Worm (Caenorhabditis elegans) whole organism, mixed stage, embryonic: ENCODE data around the gene nfi-1.

ENCODE experiments used
- M03D4.4 ChIP-seq: sonication (generic microtip); optimal IDR thresholded peaks from 2 replicates; lab custom pipeline; 2017; ENCODE audit warnings: mild to moderate bottlenecking, missing genetic modification characterization, missing compliant biosample characterization
- bed-3 ChIP-seq: fragments of 200-800 bp; sonication (Bioruptor generic); optimal IDR thresholded peaks from 3 replicates; lab custom pipeline; 2018; ENCODE audit warnings: mild to moderate bottlenecking, missing genetic modification characterization, moderate library complexity, missing compliant biosample characterization
- blmp-1 ChIP-seq: fragments of 150-350 bp; optimal IDR thresholded peaks from 2 replicates; lab custom pipeline; 2014; ENCODE audit warnings: missing biosample characterization, missing genetic modification characterization
- ceh-39 ChIP-seq: fragments of 150-350 bp; optimal IDR thresholded peaks from 2 replicates; lab custom pipeline; 2014; ENCODE audit warnings: missing biosample characterization, missing genetic modification characterization
- ces-1 ChIP-seq: fragments of 150-350 bp; optimal IDR thresholded peaks from 2 replicates; lab custom pipeline; 2014; ENCODE audit warnings: missing biosample characterization, missing genetic modification reagents, missing genetic modification characterization
- cnd-1 ChIP-seq: fragments of 200-800 bp; sonication (Bioruptor generic); optimal IDR thresholded peaks from 2 replicates; lab custom pipeline; 2018; ENCODE audit warnings: mild to moderate bottlenecking, missing genetic modification characterization, missing compliant biosample characterization
- drap-1 ChIP-seq: fragments of 200-800 bp; sonication (Bioruptor generic); optimal IDR thresholded peaks from 3 replicates; lab custom pipeline; 2018; ENCODE audit warnings: mild to moderate bottlenecking, missing genetic modification characterization, missing compliant biosample characterization
- elt-1 ChIP-seq: sonication (generic microtip); optimal IDR thresholded peaks from 2 replicates; lab custom pipeline; 2017; ENCODE audit warnings: missing genetic modification characterization, mild to moderate bottlenecking, missing compliant biosample characterization, antibody characterized with exemption, moderate library complexity, borderline replicate concordance; ENCODE audit not compliant: insufficient read depth
- elt-3 ChIP-seq: fragments of 150-350 bp; optimal IDR thresholded peaks from 2 replicates; lab custom pipeline; 2014; ENCODE audit warnings: missing biosample characterization, missing genetic modification characterization
- flh-1 ChIP-seq: fragments of 200-800 bp; sonication (Bioruptor generic); optimal IDR thresholded peaks from 2 replicates; lab custom pipeline; 2018; ENCODE audit warnings: mild to moderate bottlenecking, missing genetic modification characterization, moderate library complexity, missing compliant biosample characterization
- ham-2 ChIP-seq: fragments of 200-800 bp; sonication (Bioruptor generic); optimal IDR thresholded peaks from 2 replicates; lab custom pipeline; 2018; ENCODE audit warnings: mild to moderate bottlenecking, missing genetic modification characterization, missing compliant biosample characterization
- hlh-1 ChIP-seq: fragments of 150-350 bp; optimal IDR thresholded peaks from 2 replicates; lab custom pipeline; 2014; ENCODE audit warnings: missing biosample characterization, missing genetic modification reagents, missing genetic modification characterization
- lin-13 ChIP-seq: fragments of 150-350 bp; optimal IDR thresholded peaks from 2 replicates; lab custom pipeline; 2014; ENCODE audit warnings: missing biosample characterization, missing genetic modification characterization
- lsy-2 ChIP-seq: fragments of 150-350 bp; optimal IDR thresholded peaks from 2 replicates; lab custom pipeline; 2014; ENCODE audit warnings: missing biosample characterization, missing genetic modification characterization
- mab-5 ChIP-seq: fragments of 150-350 bp; optimal IDR thresholded peaks from 2 replicates; lab custom pipeline; 2014; ENCODE audit warnings: missing biosample characterization, missing genetic modification characterization
- mep-1 ChIP-seq: fragments of 150-350 bp; optimal IDR thresholded peaks from 2 replicates; lab custom pipeline; 2017; ENCODE audit warnings: missing biosample characterization, missing genetic modification reagents, missing genetic modification characterization, inconsistent platforms
- mls-2 ChIP-seq: sonication (generic microtip); optimal IDR thresholded peaks from 2 replicates; lab custom pipeline; 2016; ENCODE audit warnings: mild to moderate bottlenecking, missing genetic modification characterization, moderate library complexity, missing compliant biosample characterization
- nhr-12 ChIP-seq: fragments of 150-350 bp; optimal IDR thresholded peaks from 2 replicates; lab custom pipeline; 2014; ENCODE audit warnings: missing biosample characterization, missing genetic modification characterization
- nhr-2 ChIP-seq: fragments of 150-350 bp; optimal IDR thresholded peaks from 2 replicates; lab custom pipeline; 2014; ENCODE audit warnings: missing biosample characterization, missing genetic modification characterization
- nhr-237 ChIP-seq: fragments of 150-350 bp; optimal IDR thresholded peaks from 2 replicates; lab custom pipeline; 2014; ENCODE audit warnings: missing biosample characterization, missing genetic modification characterization
- nhr-28 ChIP-seq: fragments of 150-350 bp; optimal IDR thresholded peaks from 2 replicates; lab custom pipeline; 2014; ENCODE audit warnings: missing biosample characterization, missing genetic modification characterization
- nhr-76 ChIP-seq: sonication (generic microtip); optimal IDR thresholded peaks from 2 replicates; lab custom pipeline; 2017; ENCODE audit warnings: missing biosample characterization, missing genetic modification characterization
- pha-4 ChIP-seq: fragments of 150-350 bp; optimal IDR thresholded peaks from 2 replicates; lab custom pipeline; 2018; ENCODE audit warnings: missing biosample characterization, missing genetic modification reagents, missing genetic modification characterization
- sem-2 ChIP-seq: fragments of 200-800 bp; sonication (Bioruptor generic); optimal IDR thresholded peaks from 2 replicates; lab custom pipeline; 2018; ENCODE audit warnings: mild to moderate bottlenecking, missing genetic modification characterization, missing compliant biosample characterization
- snpc-4 ChIP-seq: fragments of 150-350 bp; optimal IDR thresholded peaks from 2 replicates; lab custom pipeline; 2014; ENCODE audit warnings: missing biosample characterization, missing genetic modification characterization
- tbx-8 ChIP-seq: fragments of 200-800 bp; sonication (Bioruptor generic); optimal IDR thresholded peaks from 2 replicates; lab custom pipeline; 2018; ENCODE audit warnings: mild to moderate bottlenecking, missing genetic modification characterization, moderate library complexity, missing compliant biosample characterization
- unc-120 ChIP-seq: sonication (generic microtip); optimal IDR thresholded peaks from 2 replicates; lab custom pipeline; 2017; ENCODE audit warnings: missing genetic modification characterization, missing compliant biosample characterization; ENCODE audit not compliant: poor library complexity, severe bottlenecking
- unc-39 ChIP-seq: fragments of 150-350 bp; optimal IDR thresholded peaks from 2 replicates; lab custom pipeline; 2014; ENCODE audit warnings: missing biosample characterization, missing genetic modification characterization
- unc-62 ChIP-seq: fragments of 150-350 bp; optimal IDR thresholded peaks from 2 replicates; lab custom pipeline; 2014; ENCODE audit warnings: missing biosample characterization, missing genetic modification reagents, missing genetic modification characterization
- zip-8 ChIP-seq: fragments of 150-350 bp; optimal IDR thresholded peaks from 2 replicates; lab custom pipeline; 2014; ENCODE audit warnings: missing biosample characterization, missing genetic modification characterization
- ztf-11 ChIP-seq: fragments of 150-350 bp; optimal IDR thresholded peaks from 2 replicates; lab custom pipeline; 2014; ENCODE audit warnings: missing biosample characterization, missing genetic modification characterization

Gene nfi-1

DNA sequence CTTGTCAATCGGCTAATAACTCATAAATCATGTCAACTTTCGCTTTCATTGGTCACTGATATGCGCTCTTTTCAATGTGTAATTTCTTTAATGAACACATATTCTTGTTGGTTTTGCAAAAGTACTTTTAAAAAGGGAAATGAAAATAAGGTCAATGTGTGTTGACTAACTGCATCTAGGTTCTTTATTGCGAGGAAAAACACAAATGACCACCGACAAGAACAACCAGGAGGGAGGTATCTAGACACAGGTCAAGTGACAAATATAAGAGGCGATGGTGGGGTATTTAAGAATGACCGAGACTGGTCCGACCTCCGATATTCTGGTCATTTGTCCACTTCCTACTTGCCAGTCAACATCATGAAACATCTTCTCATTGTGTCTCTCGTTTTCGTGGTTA is 41.9 kb upstream of the nfi-1 start, which contains the start of gene spi-1:
Gene spi-1, plus strand, starts transcription at position 178 of the 400 bp plus-strand sequence.
- TF ChIP-seq unc-62, result no peak
- no peak for TF ChIP-seq pha-4 (tag; lab: Kevin White, UChicago)
- no peak for TF ChIP-seq flh-1
- no peak for TF ChIP-seq nhr-12 (tag; lab: Kevin White, UChicago)

DNA sequence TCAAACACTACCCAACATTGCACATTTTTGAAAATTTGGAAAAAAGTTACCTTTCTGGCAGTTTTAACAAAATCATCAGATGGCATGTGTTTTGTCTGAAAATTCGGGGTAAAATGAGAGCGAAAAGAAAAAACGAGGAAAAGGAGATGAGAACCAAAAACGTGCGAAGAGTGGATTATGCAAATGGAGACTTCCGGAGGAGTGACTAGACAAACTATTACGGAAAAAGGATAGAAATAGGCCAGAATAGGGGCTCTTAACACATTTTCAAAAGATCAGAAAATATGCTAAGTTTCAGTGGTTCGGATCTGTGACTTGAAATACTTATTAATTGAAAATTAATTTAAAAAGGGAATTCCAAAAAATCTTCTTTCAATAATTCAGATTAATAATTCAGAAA is 38.6 kb upstream of the nfi-1 start, which contains the start of gene srab-14:
Gene srab-14, minus strand, starts transcription at position 101 of the 400 bp plus-strand sequence.
- TF ChIP-seq sem-2 (GFP tag; lab: Kevin White, UChicago) (no peak), nhr-237 (tag; lab: Kevin White, UChicago) (no peak), drap-1 (GFP tag; lab: Kevin White, UChicago) (no peak), mab-5 (tag; lab: Kevin White, UChicago) (no peak), unc-62 (no peak), mls-2 (tag; lab: Kevin White, UChicago) (no peak), unc-39 (tag; lab: Kevin White, UChicago) (no peak), ceh-39 (tag; lab: Kevin White, UChicago) (no peak), unc-120 (tag; lab: Kevin White, UChicago) (no peak), cnd-1 (tag; lab: Kevin White, UChicago) (no peak), elt-1 (tag; lab: Kevin White, UChicago) (no peak), hlh-1 (tag; lab: Kevin White, UChicago) (no peak), M03D4.4 (tag; lab: Kevin White, UChicago) (no peak), ztf-11 (tag; lab: Kevin White, UChicago) (no peak), flh-1 (no peak), lsy-2 (tag; lab: Kevin White, UChicago) (no peak), tbx-8 (GFP tag; lab: Kevin White, UChicago) (no peak), zip-8 (no peak), ham-2 (GFP tag; lab: Kevin White, UChicago) (no peak), nhr-28 (tag; lab: Kevin White, UChicago) (no peak)

DNA sequence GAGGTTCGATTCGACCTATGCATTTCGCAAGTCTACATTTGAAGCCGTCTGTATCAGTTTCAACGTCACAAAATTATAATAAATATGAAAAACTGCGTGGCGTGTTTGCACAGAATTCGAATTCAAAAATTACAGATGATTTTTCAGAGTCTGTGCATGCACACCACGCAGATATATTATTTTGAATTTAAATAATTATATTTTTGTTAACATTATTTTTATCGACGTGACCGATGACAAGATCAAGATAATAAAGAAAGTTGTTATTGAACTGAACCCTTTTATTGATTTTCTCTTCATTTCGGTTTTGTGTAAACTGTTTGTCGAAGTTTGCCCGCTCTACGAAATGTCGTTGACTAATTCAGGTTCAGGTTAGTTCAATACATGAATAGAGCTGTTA is 33.0 kb upstream of the nfi-1 start, which contains the start of gene C28F5.1:
Gene C28F5.1, plus strand, starts transcription at position 301 of the 400 bp plus-strand sequence.
- no peak for TF ChIP-seq nhr-12 (tag; lab: Kevin White, UChicago)
- TF ChIP-seq nhr-76 (tag; lab: Kevin White, UChicago), result no peak
- TF ChIP-seq lin-13 (tag; lab: Kevin White, UChicago), result no peak
- TF ChIP-seq mls-2 (tag; lab: Kevin White, UChicago), result no peak
- no peak for TF ChIP-seq ces-1
- TF ChIP-seq unc-62, result no peak
- no peak for TF ChIP-seq nhr-2 (tag; lab: Kevin White, UChicago)
- no peak for TF ChIP-seq bed-3 (GFP tag; lab: Kevin White, UChicago)
- TF ChIP-seq mep-1 (tag; lab: Kevin White, UChicago), result no peak
- no peak for TF ChIP-seq drap-1 (GFP tag; lab: Kevin White, UChicago)
- no peak for TF ChIP-seq blmp-1 (tag; lab: Kevin White, UChicago)
- TF ChIP-seq ham-2 (GFP tag; lab: Kevin White, UChicago), result no peak
- no peak for TF ChIP-seq M03D4.4 (tag; lab: Kevin White, UChicago)
- TF ChIP-seq sem-2 (GFP tag; lab: Kevin White, UChicago), result no peak
- no peak for TF ChIP-seq lsy-2 (tag; lab: Kevin White, UChicago)
- TF ChIP-seq snpc-4 (tag; lab: Kevin White, UChicago), result no peak

DNA sequence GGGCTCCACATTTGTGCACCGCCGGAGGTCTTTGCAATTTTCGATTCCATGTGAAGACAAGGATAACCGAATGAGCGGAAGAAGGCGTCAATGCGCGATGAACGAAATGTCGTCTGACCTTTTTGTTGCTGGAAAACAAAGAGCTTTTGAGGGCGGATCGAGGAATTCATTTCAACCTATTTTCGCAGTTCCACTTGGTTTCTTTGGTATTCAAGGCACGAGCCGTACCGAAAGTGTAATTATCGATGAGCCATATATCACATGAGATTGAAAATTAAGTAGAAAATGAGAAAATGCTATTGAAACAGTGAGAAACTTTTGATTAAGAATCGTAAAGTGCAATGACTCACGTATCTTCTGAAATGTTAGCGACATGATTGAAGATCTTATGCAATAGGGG is 18.8 kb upstream of the nfi-1 start, which contains the start of gene glb-9:
Gene glb-9, minus strand, starts transcription at position 101 of the 400 bp plus-strand sequence.
- no peak for TF ChIP-seq ceh-39 (tag; lab: Kevin White, UChicago)
- TF ChIP-seq unc-62, result no peak
- TF ChIP-seq nhr-12 (tag; lab: Kevin White, UChicago), result no peak
- no peak for TF ChIP-seq M03D4.4 (tag; lab: Kevin White, UChicago)
- TF ChIP-seq bed-3 (GFP tag; lab: Kevin White, UChicago), result no peak
- no peak for TF ChIP-seq mab-5 (tag; lab: Kevin White, UChicago)
- TF ChIP-seq nhr-237 (tag; lab: Kevin White, UChicago), result no peak
- no peak for TF ChIP-seq elt-3
- TF ChIP-seq unc-39 (tag; lab: Kevin White, UChicago), result no peak
- TF ChIP-seq mls-2 (tag; lab: Kevin White, UChicago), result no peak
- no peak for TF ChIP-seq snpc-4 (tag; lab: Kevin White, UChicago)
- TF ChIP-seq nhr-2 (tag; lab: Kevin White, UChicago), result no peak
- TF ChIP-seq, all 35 proteins: peak for 0
